Worm (Caenorhabditis elegans) whole organism, L1 larva: Measurements from ENCODE around the gene F01D4.8.

ENCODE experiments used
- C04F5.9 ChIP-seq: sonication (generic microtip); optimal IDR thresholded peaks from 2 replicates; lab custom pipeline; 2016; ENCODE audit warnings: missing genetic modification characterization, missing compliant biosample characterization
- C16A3.4 ChIP-seq: fragments of 150-350 bp; optimal IDR thresholded peaks from 2 replicates; lab custom pipeline; 2014; ENCODE audit warnings: missing biosample characterization, missing genetic modification characterization
- C34B4.2 ChIP-seq: sonication (generic microtip); optimal IDR thresholded peaks from 2 replicates; lab custom pipeline; 2017; ENCODE audit warnings: mild to moderate bottlenecking, missing genetic modification characterization, missing compliant biosample characterization
- F16B12.6 ChIP-seq: fragments of 150-350 bp; optimal IDR thresholded peaks from 2 replicates; lab custom pipeline; 2014; ENCODE audit warnings: missing biosample characterization, missing genetic modification characterization
- aha-1 ChIP-seq: fragments of 150-350 bp; optimal IDR thresholded peaks from 2 replicates; lab custom pipeline; 2014; ENCODE audit warnings: missing biosample characterization, missing genetic modification characterization
- aly-2 ChIP-seq: fragments of 150-350 bp; optimal IDR thresholded peaks from 2 replicates; lab custom pipeline; 2014; ENCODE audit warnings: missing biosample characterization, missing genetic modification characterization
- ama-1 ChIP-seq: fragments of 150-350 bp; optimal IDR thresholded peaks from 2 replicates; lab custom pipeline; 2014
- blmp-1 ChIP-seq: fragments of 150-350 bp; optimal IDR thresholded peaks from 2 replicates; lab custom pipeline; 2014; ENCODE audit warnings: missing biosample characterization, missing genetic modification characterization
- ceh-63 ChIP-seq: fragments of 200-800 bp; sonication (Bioruptor generic); optimal IDR thresholded peaks from 2 replicates; lab custom pipeline; 2018; ENCODE audit warnings: mild to moderate bottlenecking, missing genetic modification characterization, missing compliant biosample characterization
- ceh-8 ChIP-seq: fragments of 200-800 bp; sonication (Bioruptor generic); optimal IDR thresholded peaks from 2 replicates; lab custom pipeline; 2018; ENCODE audit warnings: mild to moderate bottlenecking, missing genetic modification characterization, moderate library complexity, missing compliant biosample characterization
- ceh-88 ChIP-seq: fragments of 200-800 bp; sonication (Bioruptor generic); IDR thresholded peaks from 2 replicates; pipeline ENCODE4 v1.3.6; 2022; ENCODE audit warnings: missing genetic modification characterization, missing compliant biosample characterization
- dsc-1 ChIP-seq: sonication (generic microtip); optimal IDR thresholded peaks from 2 replicates; lab custom pipeline; 2016; ENCODE audit warnings: mild to moderate bottlenecking, missing genetic modification characterization, missing compliant biosample characterization
- egl-27 ChIP-seq, 2 experiments: fragments of 150-350 bp in 1 of 2; sonication (generic microtip); optimal IDR thresholded peaks; 3 replicates each; lab custom pipeline; 2017 to 2018; ENCODE audit warnings: missing biosample characterization in 2 of 2, missing genetic modification characterization in 2 of 2, missing genetic modification reagents in 2 of 2
- elt-2 ChIP-seq: sonication (generic microtip); optimal IDR thresholded peaks from 2 replicates; lab custom pipeline; 2016; ENCODE audit warnings: missing genetic modification characterization, mild to moderate bottlenecking, inconsistent platforms, missing compliant biosample characterization, missing genetic modification reagents
- elt-3 ChIP-seq, 6 experiments: fragments of 150-350 bp in 1 of 6; sonication (generic microtip); optimal IDR thresholded peaks; 2 replicates each; lab custom pipeline; 2017 to 2018; ENCODE audit warnings: missing biosample characterization in 6 of 6, missing genetic modification characterization in 6 of 6, inconsistent platforms in 1 of 6
- ets-5 ChIP-seq: fragments of 200-800 bp; sonication (Bioruptor generic); IDR thresholded peaks from 2 replicates; pipeline ENCODE4 v1.3.6; 2022; ENCODE audit warnings: missing genetic modification characterization, missing compliant biosample characterization
- fkh-10 ChIP-seq: sonication (generic microtip); optimal IDR thresholded peaks from 2 replicates; lab custom pipeline; 2017; ENCODE audit warnings: missing biosample characterization, missing genetic modification reagents, missing genetic modification characterization
- fkh-4 ChIP-seq: sonication (generic microtip); optimal IDR thresholded peaks from 2 replicates; lab custom pipeline; 2016; ENCODE audit warnings: missing compliant biosample characterization, missing genetic modification characterization, borderline replicate concordance
- fkh-8 ChIP-seq: sonication (generic microtip); optimal IDR thresholded peaks from 2 replicates; lab custom pipeline; 2016; ENCODE audit warnings: mild to moderate bottlenecking, missing genetic modification characterization, missing compliant biosample characterization
- hlh-17 ChIP-seq: fragments of 200-800 bp; sonication (Bioruptor generic); optimal IDR thresholded peaks from 2 replicates; lab custom pipeline; 2018; ENCODE audit warnings: missing genetic modification characterization, mild to moderate bottlenecking, missing compliant biosample characterization, moderate library complexity, borderline replicate concordance
- hpl-2 ChIP-seq: fragments of 150-350 bp; optimal IDR thresholded peaks from 2 replicates; lab custom pipeline; 2014; ENCODE audit warnings: missing biosample characterization, missing genetic modification reagents, missing genetic modification characterization
- irx-1 ChIP-seq: sonication (generic microtip); optimal IDR thresholded peaks from 2 replicates; lab custom pipeline; 2016; ENCODE audit warnings: missing genetic modification characterization, missing compliant biosample characterization
- jun-1 ChIP-seq: fragments of 150-350 bp; optimal IDR thresholded peaks from 2 replicates; lab custom pipeline; 2014; ENCODE audit warnings: missing biosample characterization, missing genetic modification reagents, missing genetic modification characterization
- lin-13 ChIP-seq: fragments of 150-350 bp; optimal IDR thresholded peaks from 2 replicates; lab custom pipeline; 2014; ENCODE audit warnings: missing biosample characterization, missing genetic modification reagents, missing genetic modification characterization
- lin-15B ChIP-seq: fragments of 150-350 bp; sonication (generic microtip); optimal IDR thresholded peaks from 3 replicates; lab custom pipeline; 2014; ENCODE audit warnings: missing biosample characterization, missing genetic modification characterization
- lin-35 ChIP-seq, 2 experiments: fragments of 150-350 bp; optimal IDR thresholded peaks; 2 replicates each; lab custom pipeline; 2014; ENCODE audit warnings: missing biosample characterization in 2 of 2, missing genetic modification characterization in 2 of 2, missing genetic modification reagents in 2 of 2
- lin-39 ChIP-seq: fragments of 150-350 bp; optimal IDR thresholded peaks from 2 replicates; lab custom pipeline; 2014; ENCODE audit warnings: missing biosample characterization, missing genetic modification reagents, missing genetic modification characterization
- lir-3 ChIP-seq: sonication (generic microtip); optimal IDR thresholded peaks from 2 replicates; lab custom pipeline; 2016; ENCODE audit warnings: mild to moderate bottlenecking, missing genetic modification characterization, moderate library complexity, missing compliant biosample characterization; ENCODE audit not compliant: poor library complexity
- lsy-2 ChIP-seq, 2 experiments: fragments of 150-350 bp; optimal IDR thresholded peaks; 2 replicates each; lab custom pipeline; 2014; ENCODE audit warnings: missing biosample characterization in 2 of 2, missing genetic modification characterization in 2 of 2
- mef-2 ChIP-seq: fragments of 150-350 bp; optimal IDR thresholded peaks from 2 replicates; lab custom pipeline; 2014; ENCODE audit warnings: missing biosample characterization, missing genetic modification characterization
- mep-1 ChIP-seq: fragments of 150-350 bp; optimal IDR thresholded peaks from 2 replicates; lab custom pipeline; 2014; ENCODE audit warnings: missing biosample characterization, missing genetic modification characterization
- nhr-12 ChIP-seq: sonication (generic microtip); optimal IDR thresholded peaks from 2 replicates; lab custom pipeline; 2017; ENCODE audit warnings: missing biosample characterization, missing genetic modification characterization
- nhr-19 ChIP-seq: fragments of 200-800 bp; sonication (Bioruptor generic); conservative IDR thresholded peaks from 2 replicates; pipeline ENCODE4 v1.3.6; 2022; ENCODE audit warnings: missing genetic modification characterization, missing compliant biosample characterization
- nhr-20 ChIP-seq: sonication (generic microtip); optimal IDR thresholded peaks from 2 replicates; lab custom pipeline; 2016; ENCODE audit warnings: mild to moderate bottlenecking, missing genetic modification characterization, missing compliant biosample characterization
- nhr-28 ChIP-seq: fragments of 150-350 bp; optimal IDR thresholded peaks from 2 replicates; lab custom pipeline; 2014; ENCODE audit warnings: missing biosample characterization, missing genetic modification characterization
- nhr-71 ChIP-seq: sonication (generic microtip); optimal IDR thresholded peaks from 2 replicates; lab custom pipeline; 2016; ENCODE audit warnings: mild to moderate bottlenecking, missing genetic modification characterization, moderate library complexity, missing compliant biosample characterization
- nhr-90 ChIP-seq: sonication (generic microtip); optimal IDR thresholded peaks from 2 replicates; lab custom pipeline; 2016; ENCODE audit warnings: mild to moderate bottlenecking, missing genetic modification characterization, missing compliant biosample characterization; ENCODE audit not compliant: poor library complexity
- pax-3 ChIP-seq: fragments of 200-800 bp; sonication (Bioruptor generic); optimal IDR thresholded peaks from 2 replicates; lab custom pipeline; 2018; ENCODE audit warnings: mild to moderate bottlenecking, missing genetic modification characterization, moderate library complexity, missing compliant biosample characterization
- snu-23 ChIP-seq: sonication (generic microtip); optimal IDR thresholded peaks from 2 replicates; lab custom pipeline; 2016; ENCODE audit warnings: missing genetic modification characterization, missing compliant biosample characterization
- sox-4 ChIP-seq: sonication (generic microtip); optimal IDR thresholded peaks from 2 replicates; lab custom pipeline; 2016; ENCODE audit warnings: missing genetic modification characterization, missing compliant biosample characterization
- swsn-7 ChIP-seq: sonication (generic microtip); optimal IDR thresholded peaks from 2 replicates; lab custom pipeline; 2016; ENCODE audit warnings: missing genetic modification characterization, missing compliant biosample characterization
- tlp-1 ChIP-seq: fragments of 150-350 bp; optimal IDR thresholded peaks from 2 replicates; lab custom pipeline; 2014; ENCODE audit warnings: missing biosample characterization, missing genetic modification characterization
- unc-130 ChIP-seq: fragments of 150-350 bp; optimal IDR thresholded peaks from 2 replicates; lab custom pipeline; 2017; ENCODE audit warnings: missing biosample characterization, missing genetic modification characterization, inconsistent platforms
- unc-30 ChIP-seq: sonication (generic microtip); optimal IDR thresholded peaks from 2 replicates; lab custom pipeline; 2017; ENCODE audit warnings: missing biosample characterization, missing genetic modification characterization
- unc-62 ChIP-seq: fragments of 150-350 bp; optimal IDR thresholded peaks from 2 replicates; lab custom pipeline; 2014; ENCODE audit warnings: missing biosample characterization, missing genetic modification reagents, missing genetic modification characterization
- unc-86 ChIP-seq: sonication (generic microtip); optimal IDR thresholded peaks from 2 replicates; lab custom pipeline; 2016; ENCODE audit warnings: missing genetic modification characterization, missing compliant biosample characterization
- vab-15 ChIP-seq: sonication (generic microtip); optimal IDR thresholded peaks from 2 replicates; lab custom pipeline; 2017; ENCODE audit warnings: missing genotype, mild to moderate bottlenecking, missing genetic modification characterization, missing compliant biosample characterization
- xbp-1 ChIP-seq: sonication (generic microtip); optimal IDR thresholded peaks from 2 replicates; lab custom pipeline; 2016; ENCODE audit warnings: missing genetic modification characterization, missing compliant biosample characterization
- zag-1 ChIP-seq: fragments of 150-350 bp; optimal IDR thresholded peaks from 2 replicates; lab custom pipeline; 2014; ENCODE audit warnings: missing biosample characterization, missing genetic modification characterization
- zip-4 ChIP-seq: fragments of 200-800 bp; sonication (Bioruptor generic); optimal IDR thresholded peaks from 2 replicates; lab custom pipeline; 2018; ENCODE audit warnings: mild to moderate bottlenecking, missing genetic modification characterization, moderate library complexity, missing compliant biosample characterization
- ztf-11 ChIP-seq, 2 experiments: sonication (generic microtip); optimal IDR thresholded peaks; 2 replicates each; lab custom pipeline; 2016 to 2017; ENCODE audit warnings: missing genetic modification characterization in 2 of 2, missing biosample characterization in 1 of 2, missing compliant biosample characterization in 1 of 2
- ztf-4 ChIP-seq: fragments of 150-350 bp; optimal IDR thresholded peaks from 2 replicates; lab custom pipeline; 2014; ENCODE audit warnings: missing biosample characterization, missing genetic modification characterization

The F01D4.8 gene

DNA sequence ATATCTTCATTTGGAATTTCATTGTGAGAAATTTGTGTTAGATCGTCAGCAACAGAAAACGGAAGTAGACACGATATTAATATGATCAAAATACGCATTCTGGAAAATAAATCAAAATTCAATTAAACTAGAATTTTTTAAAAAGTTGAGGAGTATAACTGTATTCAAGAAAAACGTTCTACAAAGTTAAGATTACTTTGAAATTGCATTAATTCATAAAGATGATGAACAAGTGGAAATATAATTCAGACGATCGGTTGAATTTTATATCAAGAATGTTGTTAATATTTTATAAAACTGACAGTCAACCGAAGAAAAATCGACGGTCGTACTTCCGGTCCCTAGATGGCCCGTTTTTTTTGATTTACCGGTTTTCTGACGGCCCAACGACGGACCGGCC is at the start of gene F01D4.8:
Gene F01D4.8, minus strand, starts transcription at position 101 of the 400 bp plus-strand sequence.
- TF ChIP-seq lsy-2 (tag; optimal IDR thresholded peaks at IDR 0.05; lab: Kevin White, UChicago) (no peak), nhr-12 (tag; lab: Kevin White, UChicago) (no peak), lin-39 (no peak)

- TF ChIP-seq aha-1 (no peak), fkh-10 (GFP tag; lab: Kevin White, UChicago) (no peak), elt-3 (tag; optimal IDR thresholded peaks at IDR 0.05; lab: Kevin White, UChicago) (no peak), lir-3 (tag; lab: Kevin White, UChicago) (no peak), ztf-4 (tag; lab: Kevin White, UChicago) (peak; percentile 23), C04F5.9 (no peak), unc-130 (tag; lab: Kevin White, UChicago) (no peak), sox-4 (no peak), tlp-1 (tag; lab: Kevin White, UChicago) (no peak), irx-1 (tag; lab: Kevin White, UChicago) (peak; percentile 31), ceh-8 (no peak), lin-15B (tag; lab: Kevin White, UChicago) (no peak), zip-4 (GFP tag; lab: Kevin White, UChicago) (no peak), ztf-11 (tag; optimal IDR thresholded peaks at IDR 0.05; lab: Kevin White, UChicago) (no peak), mef-2 (peak; percentile 10), ama-1 (lab: Kevin White, UChicago) (peak; percentile 8), nhr-90 (tag; lab: Kevin White, UChicago) (no peak), hpl-2 (no peak), F16B12.6 (tag; lab: Kevin White, UChicago) (no peak), xbp-1 (tag; lab: Kevin White, UChicago) (no peak), nhr-19 (GFP tag; lab: Robert Waterston, UW) (peak; percentile 50), C34B4.2 (tag; lab: Kevin White, UChicago) (no peak), elt-2 (tag; lab: Kevin White, UChicago) (peak; percentile 73), lin-35 (GFP tag; optimal IDR thresholded peaks at IDR 0.05; lab: Kevin White, UChicago) (peak in 1 of 2 experiments; percentile 71), fkh-4 (tag; lab: Kevin White, UChicago) (no peak), swsn-7 (tag; lab: Kevin White, UChicago) (peak; percentile 44), pax-3 (tag; lab: Kevin White, UChicago) (peak; percentile 48), snu-23 (peak; percentile 47), unc-30 (tag; lab: Kevin White, UChicago) (no peak), vab-15 (tag; lab: Kevin White, UChicago) (no peak), jun-1 (tag; lab: Kevin White, UChicago) (peak; percentile 44), unc-62 (GFP tag; lab: Kevin White, UChicago) (no peak), blmp-1 (tag; lab: Kevin White, UChicago) (no peak), nhr-28 (no peak), lin-13 (no peak), ets-5 (GFP tag; lab: Robert Waterston, UW) (no peak), ceh-88 (GFP tag; lab: Robert Waterston, UW) (no peak), mep-1 (peak; percentile 40), unc-86 (tag; lab: Kevin White, UChicago) (no peak), C16A3.4 (tag; lab: Kevin White, UChicago) (peak; percentile 29), zag-1 (tag; lab: Kevin White, UChicago) (no peak), aly-2 (tag; lab: Kevin White, UChicago) (no peak), lsy-2 (tag; optimal IDR thresholded peaks at IDR 0.05; lab: Kevin White, UChicago) (peak; percentile 4 to 64), ceh-63 (GFP tag; lab: Kevin White, UChicago) (no peak), hlh-17 (no peak), nhr-71 (tag; lab: Kevin White, UChicago) (peak; percentile 76), nhr-20 (tag; lab: Kevin White, UChicago) (peak; percentile 32), fkh-8 (tag; lab: Kevin White, UChicago) (peak; percentile 65), egl-27 (tag; optimal IDR thresholded peaks at IDR 0.05; lab: Kevin White, UChicago) (no peak), dsc-1 (tag; lab: Kevin White, UChicago) (peak; percentile 9)
Observed at ce11 chrIV:10502345-10502744, 49.4 kb upstream of the F01D4.8 start.
